Fruit fly (Drosophila melanogaster) Kc167 (cell line): ENCODE data around the gene CG32564.

Experiments used
- Myc ChIP-seq: fragments of >200 bp; optimal IDR thresholded peaks from 2 replicates; lab custom pipeline; 2017; ENCODE audit warnings: missing external identifiers
- Sin3A ChIP-seq: fragments of >200 bp; optimal IDR thresholded peaks from 2 replicates; lab custom pipeline; 2018; ENCODE audit warnings: missing external identifiers
- h ChIP-seq: fragments of >200 bp; optimal IDR thresholded peaks from 3 replicates; lab custom pipeline; 2018; ENCODE audit warnings: missing external identifiers
- insv ChIP-seq: fragments of >200 bp; optimal IDR thresholded peaks from 3 replicates; lab custom pipeline; 2018; ENCODE audit warnings: missing external identifiers
- psq ChIP-seq: fragments of >200 bp; optimal IDR thresholded peaks from 2 replicates; lab custom pipeline; 2017; ENCODE audit warnings: missing external identifiers
- ttk ChIP-seq: sonication (Bioruptor generic); optimal IDR thresholded peaks from 2 replicates; lab custom pipeline; 2017; ENCODE audit warnings: missing external identifiers

DNA sequence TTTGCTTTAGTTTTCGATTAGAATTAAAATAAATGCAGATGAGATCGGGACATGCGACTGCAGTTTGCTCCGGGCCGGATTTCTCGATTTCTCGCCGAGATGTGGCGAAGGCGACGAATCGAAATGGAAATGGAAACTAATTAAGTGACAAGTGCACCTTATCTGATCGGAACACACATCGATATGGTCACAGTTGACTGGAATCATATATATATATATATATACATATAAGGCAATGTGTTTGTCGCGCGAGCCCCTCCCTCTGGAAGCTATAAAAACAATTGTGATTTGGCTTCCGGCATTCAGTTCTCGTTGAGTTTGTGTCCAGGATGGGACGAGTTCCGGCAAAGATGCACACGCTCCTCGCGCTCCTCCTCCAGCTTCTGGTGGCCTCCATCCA is 8.8 kb downstream of the CG32564 start, which contains the start of gene CG5162:
- no peak for TF ChIP-seq psq (lab: Kevin White, UChicago)
- TF ChIP-seq ttk (lab: Kevin White, UChicago): no peak
- TF ChIP-seq h (lab: Kevin White, UChicago): no peak
- no peak for TF ChIP-seq Sin3A
- no peak for TF ChIP-seq insv (lab: Kevin White, UChicago)
- TF ChIP-seq Myc (lab: Kevin White, UChicago): no peak
